1 fruit fly cellular context compared by ENCODE assay signal in the genomic region with DNA sequence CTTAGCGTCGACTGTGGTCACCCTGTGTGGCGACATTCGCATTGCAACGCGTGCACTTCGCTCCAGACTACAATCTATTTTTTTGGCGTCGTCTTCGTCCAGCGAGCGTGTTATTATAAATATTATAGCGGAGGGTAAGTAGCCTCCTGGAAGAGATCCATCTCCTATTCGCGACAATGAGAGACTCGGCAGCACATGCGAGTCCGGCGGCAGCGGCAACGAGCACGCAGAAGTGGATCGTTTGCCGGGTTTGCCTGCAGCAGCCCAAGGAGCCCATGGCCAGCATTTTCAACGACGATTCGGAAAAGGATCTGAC.
TF ChIP-seq lines count a peak whose summit lies in the region.

Gene idc, plus strand, starts transcription at position 60 of the 316 bp plus-strand sequence.

TF ChIP-seq in whole organism, embryonic, 481 proteins besides CTCF, POLR2A, EP300 and RAD21 (continued from another document):
- TF ChIP-seq pfk (GFP tag; optimal IDR thresholded peaks at IDR 0.05; lab: Kevin White, UChicago): no peak
- TF ChIP-seq klu (GFP tag; IDR thresholded peaks at IDR 0.05; lab: Robert Waterston, UW): no peak
- TF ChIP-seq ci (GFP tag; IDR thresholded peaks at IDR 0.05; lab: Robert Waterston, UW): peak; percentile 53; the same call in 2 of the 3 replicates
- peak; percentile 20 for TF ChIP-seq cad (GFP tag; optimal IDR thresholded peaks at IDR 0.05; lab: Kevin White, UChicago)
- TF ChIP-seq Med (GFP tag; lab: Kevin White, UChicago): peak; percentile 71
- TF ChIP-seq CG9437 (GFP tag; optimal IDR thresholded peaks at IDR 0.05; lab: Kevin White, UChicago): peak; percentile 47
